Fruit fly (Drosophila melanogaster) whole organism, pupa: ENCODE data around the gene Rad9.

Source experiments
- CG10348 ChIP-seq: fragments of 200-800 bp; sonication (Bioruptor generic); IDR thresholded peaks from 2 replicates; pipeline ENCODE4 v1.3.6; 2022; ENCODE audit warnings: missing biosample characterization, missing genetic modification characterization
- CG12605 ChIP-seq: fragments of 200-800 bp; sonication (Bioruptor generic); IDR thresholded peaks from 2 replicates; pipeline ENCODE4 v1.3.6; 2022; ENCODE audit warnings: missing biosample characterization, missing genetic modification characterization
- CG14655 ChIP-seq: fragments of 200-800 bp; sonication (Bioruptor generic); optimal IDR thresholded peaks from 3 replicates; lab custom pipeline; 2017; ENCODE audit warnings: mild to moderate bottlenecking, missing biosample characterization, missing genetic modification reagents, missing genetic modification characterization
- CG17806 ChIP-seq: fragments of 200-800 bp; sonication (Bioruptor generic); optimal IDR thresholded peaks from 2 replicates; lab custom pipeline; 2018; ENCODE audit warnings: missing biosample characterization, mild to moderate bottlenecking, missing genetic modification characterization, moderate library complexity
- CG32121 ChIP-seq: fragments of 200-800 bp; sonication (Bioruptor generic); IDR thresholded peaks from 2 replicates; pipeline ENCODE4 v1.3.6; 2022; ENCODE audit warnings: missing biosample characterization, missing genetic modification characterization
- CG34367 ChIP-seq: fragments of 200-800 bp; sonication (Bioruptor generic); optimal IDR thresholded peaks from 2 replicates; lab custom pipeline; 2018; ENCODE audit warnings: missing biosample characterization, mild to moderate bottlenecking, missing genetic modification characterization
- CG8159 ChIP-seq: fragments of 200-800 bp; sonication (Bioruptor generic); optimal IDR thresholded peaks from 3 replicates; lab custom pipeline; 2018; ENCODE audit warnings: missing biosample characterization, mild to moderate bottlenecking, missing genetic modification characterization, moderate library complexity
- D1 ChIP-seq: fragments of 200-800 bp; sonication (Bioruptor generic); optimal IDR thresholded peaks from 2 replicates; lab custom pipeline; 2018; ENCODE audit warnings: missing biosample characterization, mild to moderate bottlenecking, missing genetic modification characterization, moderate library complexity
- EcR ChIP-seq: fragments of 200-800 bp; sonication (Bioruptor generic); optimal IDR thresholded peaks from 3 replicates; lab custom pipeline; 2019; ENCODE audit warnings: missing biosample characterization, missing genetic modification characterization, mild to moderate bottlenecking, moderate library complexity, missing genetic modification reagents
- Ets98B ChIP-seq: fragments of 200-800 bp; sonication (Bioruptor generic); IDR thresholded peaks from 2 replicates; pipeline ENCODE4 v1.3.6; 2022; ENCODE audit warnings: missing biosample characterization, missing genetic modification characterization
- Pif1A ChIP-seq: fragments of 200-800 bp; sonication (Bioruptor generic); optimal IDR thresholded peaks from 3 replicates; lab custom pipeline; 2016; ENCODE audit warnings: missing biosample characterization, missing genetic modification characterization
- Snoo ChIP-seq: fragments of 200-800 bp; sonication (Bioruptor generic); optimal IDR thresholded peaks from 3 replicates; lab custom pipeline; 2017; ENCODE audit warnings: missing biosample characterization, mild to moderate bottlenecking, missing genetic modification characterization, inconsistent platforms

DNA sequence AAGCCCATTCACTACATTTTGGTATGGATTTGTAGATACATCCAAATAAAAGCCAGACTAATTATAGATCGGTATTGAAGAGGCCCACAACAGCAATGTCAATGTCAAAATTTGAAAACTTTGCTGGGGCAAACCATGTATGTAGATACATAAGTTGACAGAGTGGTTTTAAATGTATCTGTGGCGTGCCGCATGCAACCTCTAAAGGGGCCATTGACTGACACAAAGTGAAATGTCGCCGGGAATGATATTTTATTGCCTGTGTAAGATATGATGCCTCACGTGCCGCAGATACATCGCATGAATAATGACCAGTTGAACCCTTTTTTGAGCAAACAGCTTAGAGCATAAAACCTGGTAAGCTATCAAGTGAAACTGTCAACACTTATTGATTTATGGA, 39.6 kb downstream of the Rad9 start:
- TF ChIP-seq CG12605 (GFP tag; lab: Robert Waterston, UW), result no peak
- no peak for TF ChIP-seq CG10348 (GFP tag; lab: Robert Waterston, UW)
- TF ChIP-seq Pif1A, result no peak
- TF ChIP-seq Ets98B, result no peak
- TF ChIP-seq EcR (GFP tag; lab: Kevin White, UChicago), result peak; percentile 22
- TF ChIP-seq CG34367, result no peak
- TF ChIP-seq CG17806, result no peak
- no peak for TF ChIP-seq Snoo (tag; lab: Kevin White, UChicago)
- TF ChIP-seq CG8159 (tag; lab: Kevin White, UChicago), result no peak
- TF ChIP-seq D1, result no peak
- TF ChIP-seq CG32121 (GFP tag; lab: Robert Waterston, UW), result no peak
- TF ChIP-seq CG14655 (GFP tag; lab: Kevin White, UChicago), result no peak
